Worm (Caenorhabditis elegans) whole organism, L2 larva: ENCODE results near the gene Y110A2AL.2.
A peak's percentile ranks its signal among the peaks of the same experiment; 100 is the strongest.

ENCODE experiments used
- C34F6.9 ChIP-seq: fragments of 150-350 bp; optimal IDR thresholded peaks from 2 replicates; lab custom pipeline; 2014; ENCODE audit warnings: missing biosample characterization, missing genetic modification characterization
- F13H6.1 ChIP-seq: sonication (generic microtip); optimal IDR thresholded peaks from 2 replicates; lab custom pipeline; 2016; ENCODE audit warnings: missing genetic modification characterization, missing compliant biosample characterization
- R02D3.7 ChIP-seq: fragments of 150-350 bp; optimal IDR thresholded peaks from 2 replicates; lab custom pipeline; 2014; ENCODE audit warnings: missing biosample characterization, missing genetic modification characterization
- Y55F3AM.14 ChIP-seq: fragments of 200-800 bp; sonication (Bioruptor generic); optimal IDR thresholded peaks from 2 replicates; lab custom pipeline; 2018; ENCODE audit warnings: mild to moderate bottlenecking, missing genetic modification characterization, missing compliant biosample characterization
- ZK546.5 ChIP-seq: sonication (generic microtip); optimal IDR thresholded peaks from 2 replicates; lab custom pipeline; 2017; ENCODE audit warnings: missing biosample characterization, missing genetic modification characterization
- alr-1 ChIP-seq: fragments of 150-350 bp; optimal IDR thresholded peaks from 2 replicates; lab custom pipeline; 2014; ENCODE audit warnings: missing biosample characterization, missing genetic modification characterization
- aly-2 ChIP-seq: fragments of 150-350 bp; optimal IDR thresholded peaks from 2 replicates; lab custom pipeline; 2014; ENCODE audit warnings: missing biosample characterization, missing genetic modification characterization
- ama-1 ChIP-seq: fragments of 150-350 bp; optimal IDR thresholded peaks from 2 replicates; lab custom pipeline; 2018; ENCODE audit warnings: inconsistent platforms
- ceh-16 ChIP-seq: fragments of 150-350 bp; optimal IDR thresholded peaks from 2 replicates; lab custom pipeline; 2014; ENCODE audit warnings: missing biosample characterization, missing genetic modification characterization
- ceh-82 ChIP-seq: fragments of 150-350 bp; optimal IDR thresholded peaks from 2 replicates; lab custom pipeline; 2014; ENCODE audit warnings: missing biosample characterization, missing genetic modification characterization
- crh-2 ChIP-seq: sonication (generic microtip); optimal IDR thresholded peaks from 2 replicates; lab custom pipeline; 2017; ENCODE audit warnings: missing biosample characterization, missing genetic modification characterization
- dmd-4 ChIP-seq: sonication (generic microtip); optimal IDR thresholded peaks from 2 replicates; lab custom pipeline; 2017; ENCODE audit warnings: missing biosample characterization, missing genetic modification characterization
- egl-27 ChIP-seq: sonication (generic microtip); optimal IDR thresholded peaks from 3 replicates; lab custom pipeline; 2017; ENCODE audit warnings: missing biosample characterization, missing genetic modification reagents, missing genetic modification characterization
- elt-1 ChIP-seq: fragments of 150-350 bp; optimal IDR thresholded peaks from 2 replicates; lab custom pipeline; 2014; ENCODE audit warnings: missing biosample characterization, missing genetic modification characterization
- elt-3 ChIP-seq: sonication (generic microtip); optimal IDR thresholded peaks from 2 replicates; lab custom pipeline; 2017; ENCODE audit warnings: missing biosample characterization, missing genetic modification characterization
- fos-1 ChIP-seq: fragments of 150-350 bp; optimal IDR thresholded peaks from 2 replicates; lab custom pipeline; 2014; ENCODE audit warnings: missing biosample characterization, missing genetic modification characterization
- gmeb-1 ChIP-seq: fragments of 150-350 bp; optimal IDR thresholded peaks from 2 replicates; lab custom pipeline; 2014; ENCODE audit warnings: missing biosample characterization, missing genetic modification characterization
- lin-13 ChIP-seq: fragments of 150-350 bp; optimal IDR thresholded peaks from 2 replicates; lab custom pipeline; 2014; ENCODE audit warnings: missing biosample characterization, missing genetic modification reagents, missing genetic modification characterization
- lsy-2 ChIP-seq, 2 experiments: fragments of 150-350 bp in 1 of 2; sonication (generic microtip) in 1 of 2; optimal IDR thresholded peaks; 2 replicates each; lab custom pipeline; 2014 to 2017; ENCODE audit warnings: missing biosample characterization in 2 of 2, missing genetic modification characterization in 2 of 2
- mab-5 ChIP-seq: fragments of 150-350 bp; optimal IDR thresholded peaks from 2 replicates; lab custom pipeline; 2014; ENCODE audit warnings: missing biosample characterization, missing genetic modification characterization
- mbf-1 ChIP-seq: sonication (generic microtip); optimal IDR thresholded peaks from 2 replicates; lab custom pipeline; 2017; ENCODE audit warnings: missing biosample characterization, missing genetic modification characterization
- mdl-1 ChIP-seq, 2 experiments: fragments of 150-350 bp in 1 of 2; sonication (generic microtip) in 1 of 2; optimal IDR thresholded peaks; 2 replicates each; lab custom pipeline; 2017; ENCODE audit warnings: missing biosample characterization in 2 of 2, missing genetic modification characterization in 2 of 2
- nhr-12 ChIP-seq: fragments of 150-350 bp; optimal IDR thresholded peaks from 2 replicates; lab custom pipeline; 2014; ENCODE audit warnings: missing biosample characterization, missing genetic modification characterization
- nhr-129 ChIP-seq: fragments of 150-350 bp; optimal IDR thresholded peaks from 2 replicates; lab custom pipeline; 2014; ENCODE audit warnings: missing biosample characterization, missing genetic modification characterization
- nhr-21 ChIP-seq: fragments of 150-350 bp; optimal IDR thresholded peaks from 2 replicates; lab custom pipeline; 2014; ENCODE audit warnings: missing biosample characterization, missing genetic modification characterization
- nhr-23 ChIP-seq: fragments of 150-350 bp; optimal IDR thresholded peaks from 2 replicates; lab custom pipeline; 2014; ENCODE audit warnings: missing biosample characterization, missing genetic modification reagents, missing genetic modification characterization
- nhr-237 ChIP-seq: fragments of 150-350 bp; optimal IDR thresholded peaks from 2 replicates; lab custom pipeline; 2014; ENCODE audit warnings: missing biosample characterization, missing genetic modification characterization
- nhr-6 ChIP-seq: fragments of 150-350 bp; optimal IDR thresholded peaks from 2 replicates; lab custom pipeline; 2014; ENCODE audit warnings: missing biosample characterization, missing genetic modification characterization
- nhr-77 ChIP-seq: fragments of 150-350 bp; optimal IDR thresholded peaks from 2 replicates; lab custom pipeline; 2014; ENCODE audit warnings: missing biosample characterization, missing genetic modification characterization
- peb-1 ChIP-seq: fragments of 150-350 bp; optimal IDR thresholded peaks from 2 replicates; lab custom pipeline; 2014; ENCODE audit warnings: missing biosample characterization, missing genetic modification characterization
- sem-4 ChIP-seq: fragments of 150-350 bp; optimal IDR thresholded peaks from 2 replicates; lab custom pipeline; 2014; ENCODE audit warnings: missing biosample characterization, missing genetic modification reagents, missing genetic modification characterization
- skn-1 ChIP-seq: sonication (generic microtip); optimal IDR thresholded peaks from 2 replicates; lab custom pipeline; 2017; ENCODE audit warnings: missing biosample characterization, missing genetic modification characterization
- sma-3 ChIP-seq: sonication (generic microtip); optimal IDR thresholded peaks from 2 replicates; lab custom pipeline; 2016; ENCODE audit warnings: missing genetic modification reagents, missing genetic modification characterization, missing compliant biosample characterization
- sma-9 ChIP-seq, 2 experiments: fragments of 150-350 bp in 1 of 2; sonication (generic microtip) in 1 of 2; optimal IDR thresholded peaks; 2 replicates each; lab custom pipeline; 2014 to 2016; ENCODE audit warnings: missing genetic modification characterization in 2 of 2, mild to moderate bottlenecking in 1 of 2, missing biosample characterization in 1 of 2, missing compliant biosample characterization in 1 of 2, missing genetic modification reagents in 1 of 2, moderate library complexity in 1 of 2
- snpc-4 ChIP-seq: fragments of 150-350 bp; optimal IDR thresholded peaks from 2 replicates; lab custom pipeline; 2014; ENCODE audit warnings: missing biosample characterization, missing genetic modification characterization
- unc-39 ChIP-seq: fragments of 150-350 bp; optimal IDR thresholded peaks from 2 replicates; lab custom pipeline; 2014; ENCODE audit warnings: missing biosample characterization, missing genetic modification characterization
- unc-55 ChIP-seq: fragments of 150-350 bp; sonication (generic microtip); optimal IDR thresholded peaks from 3 replicates; lab custom pipeline; 2014; ENCODE audit warnings: missing biosample characterization, missing genetic modification reagents, missing genetic modification characterization
- unc-62 ChIP-seq: fragments of 150-350 bp; optimal IDR thresholded peaks from 2 replicates; lab custom pipeline; 2014; ENCODE audit warnings: missing biosample characterization, missing genetic modification reagents, missing genetic modification characterization
- zag-1 ChIP-seq: fragments of 150-350 bp; optimal IDR thresholded peaks from 2 replicates; lab custom pipeline; 2014; ENCODE audit warnings: missing biosample characterization, missing genetic modification characterization
- ztf-1 ChIP-seq: fragments of 200-800 bp; sonication (Bioruptor generic); conservative IDR thresholded peaks from 2 replicates; pipeline ENCODE4 v1.3.6; 2022; ENCODE audit warnings: missing genetic modification characterization, missing compliant biosample characterization
- ztf-11 ChIP-seq: sonication (generic microtip); optimal IDR thresholded peaks from 2 replicates; lab custom pipeline; 2017; ENCODE audit warnings: missing biosample characterization, missing genetic modification characterization
- ztf-4 ChIP-seq: fragments of 150-350 bp; optimal IDR thresholded peaks from 2 replicates; lab custom pipeline; 2014; ENCODE audit warnings: missing biosample characterization, missing genetic modification characterization

Y110A2AL.2 gene

ce11 chrII:2919074-2919857, 51.5 kb downstream of the Y110A2AL.2 start, which contains the start of the genes ncap-1 and Y110A2AR.1:
Gene ncap-1, minus strand, starts transcription at chrII:2919314.
Gene Y110A2AR.1, plus strand, starts transcription at chrII:2919710.
- no peak for TF ChIP-seq alr-1
- TF ChIP-seq skn-1 (tag; lab: Kevin White, UChicago) = no peak
- TF ChIP-seq aly-2 (tag; lab: Kevin White, UChicago) = no peak
- no peak for TF ChIP-seq nhr-6 (tag; lab: Kevin White, UChicago)
- TF ChIP-seq C34F6.9 (tag; lab: Kevin White, UChicago) = peak; percentile 19
- no peak for TF ChIP-seq nhr-77 (tag; lab: Kevin White, UChicago)
- no peak for TF ChIP-seq R02D3.7 (tag; lab: Kevin White, UChicago)
- TF ChIP-seq mdl-1 (tag; optimal IDR thresholded peaks at IDR 0.05; lab: Kevin White, UChicago) = no peak
- no peak for TF ChIP-seq elt-1 (tag; lab: Kevin White, UChicago)
- TF ChIP-seq crh-2 = no peak
- TF ChIP-seq unc-62 (GFP tag; lab: Kevin White, UChicago) = no peak
- TF ChIP-seq gmeb-1 (tag; lab: Kevin White, UChicago) = peak; percentile 27
- no peak for TF ChIP-seq nhr-237 (tag; lab: Kevin White, UChicago)
- no peak for TF ChIP-seq ztf-1 (GFP tag; lab: Robert Waterston, UW)
- no peak for TF ChIP-seq ztf-4 (tag; lab: Kevin White, UChicago)
- TF ChIP-seq snpc-4 (tag; lab: Kevin White, UChicago) = no peak
- no peak for TF ChIP-seq sma-3 (GFP tag; lab: Kevin White, UChicago)
- peak; percentile 34 for TF ChIP-seq unc-55 (GFP tag; lab: Kevin White, UChicago)
- TF ChIP-seq peb-1 = no peak
- no peak for TF ChIP-seq fos-1 (tag; lab: Kevin White, UChicago)
- no peak for TF ChIP-seq unc-39 (tag; lab: Kevin White, UChicago)
- TF ChIP-seq ama-1 = no peak
- no peak for TF ChIP-seq nhr-21 (tag; lab: Kevin White, UChicago)
- no peak for TF ChIP-seq Y55F3AM.14
- no peak for TF ChIP-seq ZK546.5
- TF ChIP-seq mbf-1 (tag; lab: Kevin White, UChicago) = no peak
- no peak for TF ChIP-seq elt-3
- TF ChIP-seq ztf-11 (tag; lab: Kevin White, UChicago) = no peak
- TF ChIP-seq nhr-129 = no peak
- TF ChIP-seq nhr-23 = no peak
- no peak for TF ChIP-seq ceh-82 (tag; lab: Kevin White, UChicago)
- no peak for TF ChIP-seq lin-13 (GFP tag; lab: Kevin White, UChicago)
- TF ChIP-seq F13H6.1 (tag; lab: Kevin White, UChicago) = no peak
- peak in 1 of 2 experiments; percentile 25 for TF ChIP-seq lsy-2 (tag; optimal IDR thresholded peaks at IDR 0.05; lab: Kevin White, UChicago)
- no peak for TF ChIP-seq egl-27 (tag; lab: Kevin White, UChicago)
- no peak for TF ChIP-seq nhr-12 (tag; lab: Kevin White, UChicago)
- TF ChIP-seq, all 48 proteins: peak for 4

ce11 chrII:2920234-2920633, 52.4 kb downstream of the Y110A2AL.2 start:
- TF ChIP-seq mab-5 (tag; lab: Kevin White, UChicago) = no peak
- no peak for TF ChIP-seq F13H6.1 (tag; lab: Kevin White, UChicago)
- no peak for TF ChIP-seq unc-55 (GFP tag; lab: Kevin White, UChicago)
- TF ChIP-seq zag-1 (tag; lab: Kevin White, UChicago) = no peak
- no peak for TF ChIP-seq nhr-77 (tag; lab: Kevin White, UChicago)
- no peak for TF ChIP-seq sma-9 (GFP tag; optimal IDR thresholded peaks at IDR 0.05; lab: Kevin White, UChicago)
- TF ChIP-seq sma-9 (tag; optimal IDR thresholded peaks at IDR 0.05; lab: Kevin White, UChicago) = no peak
- no peak for TF ChIP-seq elt-1 (tag; lab: Kevin White, UChicago)
- no peak for TF ChIP-seq R02D3.7 (tag; lab: Kevin White, UChicago)
- no peak for TF ChIP-seq ceh-16
- no peak for TF ChIP-seq sem-4 (tag; lab: Kevin White, UChicago)
- TF ChIP-seq sma-3 (GFP tag; lab: Kevin White, UChicago) = no peak
- TF ChIP-seq dmd-4 = no peak
